Fruit fly (Drosophila melanogaster) whole organism, embryonic: Measurements from ENCODE around the gene Rchy1.

ENCODE experiments used
- ATbp ChIP-seq: fragments of 200-800 bp; sonication (Bioruptor generic); optimal IDR thresholded peaks from 2 replicates; lab custom pipeline; 2017; ENCODE audit warnings: missing biosample characterization, mild to moderate bottlenecking, missing genetic modification characterization, missing genetic modification reagents
- B-H2 ChIP-seq: fragments of 200-800 bp; sonication (Bioruptor generic); optimal IDR thresholded peaks from 2 replicates; lab custom pipeline; 2018; ENCODE audit warnings: missing biosample characterization, mild to moderate bottlenecking, missing genetic modification characterization
- CG10267 ChIP-seq: fragments of 200-800 bp; sonication (Bioruptor generic); optimal IDR thresholded peaks from 2 replicates; lab custom pipeline; 2018; ENCODE audit warnings: missing biosample characterization, mild to moderate bottlenecking, missing genetic modification characterization, moderate library complexity
- CG14014 ChIP-seq: fragments of 200-800 bp; sonication (Bioruptor generic); IDR thresholded peaks from 2 replicates; pipeline ENCODE4 v1.3.6; 2022; ENCODE audit warnings: missing biosample characterization, missing genetic modification characterization
- CG14050 ChIP-seq: fragments of 200-800 bp; sonication (Bioruptor generic); IDR thresholded peaks from 3 replicates; pipeline ENCODE4 v1.3.6; 2022; ENCODE audit warnings: missing biosample characterization, missing genetic modification characterization
- CG15011 ChIP-seq: fragments of 200-800 bp; sonication (Bioruptor generic); optimal IDR thresholded peaks from 3 replicates; lab custom pipeline; 2018; ENCODE audit warnings: missing biosample characterization, mild to moderate bottlenecking, missing genetic modification characterization
- CG15696 ChIP-seq: fragments of 200-800 bp; sonication (Bioruptor generic); optimal IDR thresholded peaks from 2 replicates; lab custom pipeline; 2019; ENCODE audit warnings: missing biosample characterization, mild to moderate bottlenecking, missing genetic modification characterization, moderate library complexity
- CG18476 ChIP-seq: fragments of 200-800 bp; sonication (Bioruptor generic); optimal IDR thresholded peaks from 2 replicates; lab custom pipeline; 2016; ENCODE audit warnings: missing biosample characterization, mild to moderate bottlenecking, missing genetic modification characterization
- CG18619 ChIP-seq: fragments of 200-800 bp; sonication (Bioruptor generic); optimal IDR thresholded peaks from 3 replicates; lab custom pipeline; 2017; ENCODE audit warnings: missing biosample characterization, mild to moderate bottlenecking, missing genetic modification characterization
- CG2875 ChIP-seq: fragments of 200-800 bp; sonication (Bioruptor generic); optimal IDR thresholded peaks from 2 replicates; lab custom pipeline; 2017; ENCODE audit warnings: missing biosample characterization, mild to moderate bottlenecking, missing genetic modification characterization, missing genetic modification reagents
- CG30020 ChIP-seq: fragments of 200-800 bp; optimal IDR thresholded peaks from 2 replicates; lab custom pipeline; 2019; ENCODE audit warnings: missing biosample characterization, mild to moderate bottlenecking, missing genetic modification characterization, moderate library complexity
- CG32772 ChIP-seq: fragments of 200-800 bp; sonication (Bioruptor generic); IDR thresholded peaks from 2 replicates; pipeline ENCODE4 v1.3.6; 2022; ENCODE audit warnings: missing biosample characterization, missing genetic modification characterization
- CG4820 ChIP-seq: fragments of 200-800 bp; sonication (Bioruptor generic); optimal IDR thresholded peaks from 3 replicates; lab custom pipeline; 2016; ENCODE audit warnings: missing biosample characterization, missing genetic modification characterization
- CG6272 ChIP-seq: fragments of 200-800 bp; sonication (Bioruptor generic); IDR thresholded peaks from 2 replicates; pipeline ENCODE4 v1.3.6; 2022; ENCODE audit warnings: missing biosample characterization, missing genetic modification characterization
- CG9727 ChIP-seq: fragments of 200-800 bp; sonication (Bioruptor generic); optimal IDR thresholded peaks from 3 replicates; lab custom pipeline; 2017; ENCODE audit warnings: missing biosample characterization, mild to moderate bottlenecking, missing genetic modification characterization
- CG9876 ChIP-seq: fragments of 200-800 bp; sonication (Bioruptor generic); optimal IDR thresholded peaks from 2 replicates; lab custom pipeline; 2016; ENCODE audit warnings: missing biosample characterization, missing genetic modification characterization
- CkIIα-i1 ChIP-seq: fragments of 200-800 bp; sonication (Bioruptor generic); IDR thresholded peaks from 2 replicates; pipeline ENCODE4 v1.3.6; 2022; ENCODE audit warnings: missing biosample characterization, missing genetic modification characterization
- CoRest ChIP-seq: fragments of 200-800 bp; sonication (Bioruptor generic); optimal IDR thresholded peaks from 3 replicates; lab custom pipeline; 2018; ENCODE audit warnings: missing biosample characterization, mild to moderate bottlenecking, missing genetic modification characterization, moderate library complexity
- Ets65A ChIP-seq: fragments of 200-800 bp; sonication (Bioruptor generic); peaks from one replicate; lab custom pipeline; 2016; ENCODE audit warnings: missing biosample characterization, missing genetic modification characterization
- Ets97D ChIP-seq: fragments of 200-800 bp; sonication (Bioruptor generic); optimal IDR thresholded peaks from 3 replicates; lab custom pipeline; 2016; ENCODE audit warnings: missing biosample characterization, missing genetic modification characterization
- H2.0 ChIP-seq: fragments of 200-800 bp; sonication (Bioruptor generic); IDR thresholded peaks from 2 replicates; pipeline ENCODE4 v1.3.6; 2022; ENCODE audit warnings: missing biosample characterization, missing genetic modification characterization
- HLH4C ChIP-seq: fragments of 200-800 bp; sonication (Bioruptor generic); IDR thresholded peaks from 3 replicates; pipeline ENCODE4 v1.3.6; 2022; ENCODE audit warnings: missing biosample characterization, missing genetic modification characterization; ENCODE audit not compliant: partially characterized antibody
- Lpt ChIP-seq: fragments of >200 bp; optimal IDR thresholded peaks from 2 replicates; lab custom pipeline; 2018; ENCODE audit warnings: missing biosample characterization, missing genetic modification characterization
- Pdp1 ChIP-seq, 2 experiments: fragments of 200-800 bp; sonication (Bioruptor generic); optimal IDR thresholded peaks; 3 replicates each; lab custom pipeline; 2016; ENCODE audit warnings: missing biosample characterization in 2 of 2, missing genetic modification characterization in 2 of 2, mild to moderate bottlenecking in 1 of 2, moderate library complexity in 1 of 2
- Side ChIP-seq: fragments of 200-800 bp; sonication (Bioruptor generic); optimal IDR thresholded peaks from 2 replicates; lab custom pipeline; 2016; ENCODE audit warnings: missing biosample characterization, missing genetic modification characterization
- Sin3A ChIP-seq: fragments of >200 bp; optimal IDR thresholded peaks from 2 replicates; lab custom pipeline; 2018
- TFAM ChIP-seq: fragments of 200-800 bp; sonication (Bioruptor generic); optimal IDR thresholded peaks from 2 replicates; lab custom pipeline; 2017; ENCODE audit warnings: missing biosample characterization, missing genetic modification characterization, inconsistent platforms
- Tbp ChIP-seq: fragments of >200 bp; optimal IDR thresholded peaks from 2 replicates; lab custom pipeline; 2018; ENCODE audit warnings: missing biosample characterization, missing genetic modification characterization
- ab ChIP-seq: fragments of 200-800 bp; sonication (Bioruptor generic); optimal IDR thresholded peaks from 2 replicates; lab custom pipeline; 2016; ENCODE audit warnings: missing biosample characterization, missing genetic modification characterization
- ato ChIP-seq: fragments of 200-800 bp; sonication (Bioruptor generic); IDR thresholded peaks from 2 replicates; pipeline ENCODE4 v1.3.6; 2022; ENCODE audit warnings: missing biosample characterization, missing genetic modification characterization; ENCODE audit not compliant: partially characterized antibody
- chinmo ChIP-seq: fragments of 200-800 bp; sonication (Bioruptor generic); IDR thresholded peaks from 4 replicates; pipeline ENCODE4 v1.3.6; 2022; ENCODE audit warnings: missing biosample characterization, missing genetic modification characterization; ENCODE audit not compliant: partially characterized antibody
- dmrt99B ChIP-seq: fragments of 200-800 bp; sonication (Bioruptor generic); optimal IDR thresholded peaks from 2 replicates; lab custom pipeline; 2018; ENCODE audit warnings: missing biosample characterization, mild to moderate bottlenecking, missing genetic modification characterization, moderate library complexity
- en ChIP-seq: fragments of 200-800 bp; sonication (Bioruptor generic); optimal IDR thresholded peaks from 2 replicates; lab custom pipeline; 2016; ENCODE audit warnings: missing biosample characterization, missing genetic modification characterization
- eve ChIP-seq, 2 experiments: fragments of >200 bp; optimal IDR thresholded peaks; 2 replicates each; lab custom pipeline; 2017; ENCODE audit warnings: missing biosample characterization in 2 of 2, missing genetic modification characterization in 2 of 2
- fd96Cb ChIP-seq: fragments of 200-800 bp; sonication (Bioruptor generic); optimal IDR thresholded peaks from 2 replicates; lab custom pipeline; 2018; ENCODE audit warnings: missing biosample characterization, mild to moderate bottlenecking, missing genetic modification characterization, moderate library complexity
- gsb-n ChIP-seq: fragments of 200-800 bp; sonication (Bioruptor generic); optimal IDR thresholded peaks from 3 replicates; lab custom pipeline; 2018; ENCODE audit warnings: missing biosample characterization, mild to moderate bottlenecking, missing genetic modification characterization
- hb ChIP-seq: fragments of 200-800 bp; sonication (Bioruptor generic); IDR thresholded peaks from 3 replicates; pipeline ENCODE4 v1.3.6; 2022; ENCODE audit warnings: missing biosample characterization, missing genetic modification characterization; ENCODE audit not compliant: partially characterized antibody
- hbn ChIP-seq: fragments of 200-800 bp; sonication (Bioruptor generic); IDR thresholded peaks from 2 replicates; pipeline ENCODE4 v1.3.6; 2022; ENCODE audit warnings: missing biosample characterization, missing genetic modification characterization; ENCODE audit not compliant: partially characterized antibody
- mirr ChIP-seq: fragments of 200-800 bp; sonication (Bioruptor generic); optimal IDR thresholded peaks from 3 replicates; lab custom pipeline; 2018; ENCODE audit warnings: missing biosample characterization, mild to moderate bottlenecking, missing genetic modification characterization
- pita ChIP-seq: fragments of 200-800 bp; sonication (Bioruptor generic); optimal IDR thresholded peaks from 2 replicates; lab custom pipeline; 2017; ENCODE audit warnings: missing biosample characterization, mild to moderate bottlenecking, missing genetic modification characterization
- pum ChIP-seq: fragments of 200-800 bp; sonication (Bioruptor generic); optimal IDR thresholded peaks from 2 replicates; lab custom pipeline; 2016; ENCODE audit warnings: missing biosample characterization, missing genetic modification characterization
- schlank ChIP-seq: fragments of 200-800 bp; sonication (Bioruptor generic); optimal IDR thresholded peaks from 2 replicates; lab custom pipeline; 2018; ENCODE audit warnings: missing biosample characterization, mild to moderate bottlenecking, missing genetic modification characterization
- scrt ChIP-seq: fragments of 200-800 bp; sonication (Bioruptor generic); optimal IDR thresholded peaks from 2 replicates; lab custom pipeline; 2018; ENCODE audit warnings: missing biosample characterization, mild to moderate bottlenecking, missing genetic modification characterization, moderate library complexity
- sd ChIP-seq: fragments of 200-800 bp; sonication (Bioruptor generic); optimal IDR thresholded peaks from 3 replicates; lab custom pipeline; 2018; ENCODE audit warnings: missing biosample characterization, mild to moderate bottlenecking, missing genetic modification characterization, moderate library complexity
- shn ChIP-seq: fragments of 200-800 bp; sonication (Bioruptor generic); optimal IDR thresholded peaks from 3 replicates; lab custom pipeline; 2016; ENCODE audit warnings: missing biosample characterization, missing genetic modification characterization
- slp2 ChIP-seq: fragments of 200-800 bp; sonication (Bioruptor generic); optimal IDR thresholded peaks from 2 replicates; lab custom pipeline; 2016; ENCODE audit warnings: missing biosample characterization, missing genetic modification characterization
- sqz ChIP-seq: fragments of 200-800 bp; sonication (Bioruptor generic); optimal IDR thresholded peaks from 3 replicates; lab custom pipeline; 2018; ENCODE audit warnings: missing biosample characterization, mild to moderate bottlenecking, missing genetic modification characterization
- tio ChIP-seq: fragments of 200-800 bp; sonication (Bioruptor generic); optimal IDR thresholded peaks from 2 replicates; lab custom pipeline; 2017; ENCODE audit warnings: missing biosample characterization, missing genetic modification characterization, inconsistent platforms
- wdn ChIP-seq: fragments of 200-800 bp; sonication (Bioruptor generic); IDR thresholded peaks from 2 replicates; pipeline ENCODE4 v1.3.6; 2022; ENCODE audit warnings: missing biosample characterization, missing genetic modification characterization

Gene Rchy1

DNA sequence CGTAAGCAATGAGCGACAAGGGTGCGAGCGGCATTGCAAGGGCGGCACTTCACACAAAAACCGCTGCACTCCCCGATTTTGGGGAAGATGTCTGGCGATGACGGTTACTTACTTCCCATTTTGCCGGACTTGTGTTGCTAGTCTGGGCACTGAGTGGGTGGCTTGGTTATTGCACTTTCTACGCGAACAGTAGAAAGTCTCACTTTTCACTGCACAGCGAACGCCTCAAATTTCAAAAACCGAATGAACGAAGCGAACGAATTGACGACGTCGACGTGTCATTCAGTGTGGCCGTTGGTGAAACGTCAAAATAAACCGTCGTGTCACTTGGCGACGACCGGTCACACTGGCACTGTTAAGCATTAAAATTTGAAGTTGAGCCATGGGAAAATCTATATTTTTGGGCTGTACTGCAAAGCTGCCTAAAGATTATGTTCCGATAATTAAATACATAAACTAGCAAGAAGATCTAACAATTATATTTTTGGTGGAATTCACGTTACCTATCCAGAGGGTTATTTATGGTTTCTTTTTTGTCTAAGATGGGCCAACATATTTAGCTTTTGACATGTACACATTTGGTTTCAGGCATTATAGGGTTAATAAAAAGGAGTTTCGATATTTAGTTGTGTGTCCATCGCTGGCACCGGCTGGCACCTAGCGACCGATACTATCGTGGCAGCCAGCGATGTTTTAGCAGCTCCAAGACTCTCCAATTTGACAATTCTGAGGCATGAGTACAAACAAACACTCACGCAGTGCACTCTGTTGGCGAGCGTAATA lies 14.9 kb upstream of the Rchy1 start, which contains the start of the genes Sec61alpha and Daxx (continued):
- TF ChIP-seq CG15696 (tag; lab: Kevin White, UChicago) (peak; percentile 72), CoRest (tag; lab: Kevin White, UChicago) (peak; percentile 85), chinmo (GFP tag; lab: Robert Waterston, UW) (peak; percentile 99), Pdp1 (GFP tag; optimal IDR thresholded peaks at IDR 0.05; lab: Kevin White, UChicago) (peak; percentile 73 to 90), dmrt99B (peak; percentile 76), H2.0 (GFP tag; lab: Robert Waterston, UW) (peak; percentile 84), gsb-n (peak; percentile 38), Lpt (GFP tag; lab: Kevin White, UChicago) (no peak), Sin3A (lab: Kevin White, UChicago) (peak; percentile 98), ab (GFP tag; lab: Kevin White, UChicago) (peak; percentile 79), CG6272 (GFP tag; lab: Robert Waterston, UW) (peak; percentile 89), CG9727 (GFP tag; lab: Kevin White, UChicago) (peak; percentile 78), CG30020 (tag; lab: Kevin White, UChicago) (peak; percentile 74), pum (GFP tag; lab: Kevin White, UChicago) (peak; percentile 88), CG18476 (GFP tag; lab: Kevin White, UChicago) (peak; percentile 77), Side (peak; percentile 83), eve (GFP tag; optimal IDR thresholded peaks at IDR 0.05; lab: Kevin White, UChicago) (no peak), CG32772 (peak; percentile 79), hbn (GFP tag; lab: Robert Waterston, UW) (peak; percentile 98), CG4820 (GFP tag; lab: Kevin White, UChicago) (peak; percentile 70), CG14014 (peak; percentile 86), hb (GFP tag; lab: Robert Waterston, UW) (peak; percentile 100), slp2 (GFP tag; lab: Kevin White, UChicago) (peak; percentile 86), CkIIα-i1 (GFP tag; lab: Robert Waterston, UW) (no peak), mirr (GFP tag; lab: Kevin White, UChicago) (peak; percentile 36), CG18619 (GFP tag; lab: Kevin White, UChicago) (peak; percentile 75), fd96Cb (tag; lab: Kevin White, UChicago) (peak; percentile 77), CG9876 (GFP tag; lab: Kevin White, UChicago) (peak; percentile 85), schlank (tag; lab: Kevin White, UChicago) (peak; percentile 40), scrt (GFP tag; lab: Kevin White, UChicago) (peak; percentile 67), TFAM (no peak), CG14050 (GFP tag; lab: Robert Waterston, UW) (peak; percentile 76), ato (GFP tag; lab: Robert Waterston, UW) (peak; percentile 100), shn (peak; percentile 94), B-H2 (GFP tag; lab: Kevin White, UChicago) (peak; percentile 78), en (GFP tag; lab: Kevin White, UChicago) (peak; percentile 66), sqz (no peak), CG2875 (GFP tag; lab: Kevin White, UChicago) (peak; percentile 19), HLH4C (GFP tag; lab: Robert Waterston, UW) (peak; percentile 99), ATbp (GFP tag; lab: Kevin White, UChicago) (peak; percentile 49), pita (GFP tag; lab: Kevin White, UChicago) (no peak), sd (peak; percentile 46), Tbp (GFP tag; lab: Kevin White, UChicago) (no peak), CG10267 (tag; lab: Kevin White, UChicago) (peak; percentile 81), wdn (GFP tag; lab: Robert Waterston, UW) (peak; percentile 81), CG15011 (GFP tag; lab: Kevin White, UChicago) (peak; percentile 68), Ets97D (GFP tag; lab: Kevin White, UChicago) (peak; percentile 93), tio (GFP tag; lab: Kevin White, UChicago) (no peak), Ets65A (peak; percentile 98)
